Worm (Caenorhabditis elegans): ENCODE results near the gene gars-1.

gars-1 gene

DNA sequence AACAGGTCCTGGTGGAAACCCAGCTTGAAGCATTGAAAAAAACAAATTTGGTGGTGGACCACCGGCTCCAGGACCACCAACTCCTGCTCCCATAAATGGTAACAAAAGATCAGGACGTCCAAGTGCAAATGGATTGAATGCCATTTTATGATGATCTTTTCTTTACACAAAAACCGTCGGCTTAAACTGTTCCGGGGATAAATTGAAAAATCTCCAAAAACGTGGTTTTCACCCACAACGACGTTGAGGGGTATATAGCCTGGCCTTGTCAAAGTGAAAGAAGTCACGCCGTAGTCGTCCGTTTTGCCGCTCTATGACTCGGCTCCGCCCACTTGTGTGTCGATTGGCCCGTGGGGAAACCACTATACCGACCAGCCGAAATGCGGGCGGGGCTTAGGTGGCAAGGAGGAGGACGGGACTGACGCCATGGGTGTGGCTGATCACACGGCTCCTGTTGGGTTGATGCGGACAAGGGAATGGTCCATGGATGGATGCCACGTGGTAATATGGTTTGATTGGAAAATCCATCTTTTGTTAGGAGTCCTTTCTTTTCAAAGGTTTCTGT lies 27.3 kb downstream of the gars-1 start, which contains the start of gene tbx-2 (continued):
- TF ChIP-seq Y105C5A.15 (GFP tag; IDR thresholded peaks at IDR 0.05) (no peak), lin-15B (tag; optimal IDR thresholded peaks at IDR 0.05) (no peak), hmg-1.1 (GFP tag; IDR thresholded peaks at IDR 0.05) (peak; percentile 29; the same call in 1 of the 2 replicates), nhr-48 (tag; optimal IDR thresholded peaks at IDR 0.05) (no peak), hif-1 (tag; optimal IDR thresholded peaks at IDR 0.05) (no peak), mxl-3 (GFP tag; optimal IDR thresholded peaks at IDR 0.05) (peak; percentile 61), attf-4 (tag; optimal IDR thresholded peaks at IDR 0.05) (no peak), F10B5.3 (tag; optimal IDR thresholded peaks at IDR 0.05) (no peak), dve-1 (tag; optimal IDR thresholded peaks at IDR 0.05; ENCODE audit: insufficient read depth) (no peak), lin-1 (GFP tag; IDR thresholded peaks at IDR 0.05) (no peak), F44E2.7 (GFP tag; IDR thresholded peaks at IDR 0.05) (no peak), dpl-1 (GFP tag; optimal IDR thresholded peaks at IDR 0.05) (no peak), set-16 (GFP tag; IDR thresholded peaks at IDR 0.05) (peak; percentile 58), Y75B8A.6 (GFP tag; IDR thresholded peaks at IDR 0.05) (no peak), nhr-76 (tag; optimal IDR thresholded peaks at IDR 0.05) (no peak), nhr-41 (GFP tag; IDR thresholded peaks at IDR 0.05) (no peak), tag-97 (GFP tag; IDR thresholded peaks at IDR 0.05) (no peak), nhr-111 (GFP tag; optimal IDR thresholded peaks at IDR 0.05) (no peak), spr-1 (tag; optimal IDR thresholded peaks at IDR 0.05) (no peak), snpc-1.2 (GFP tag; IDR thresholded peaks at IDR 0.05) (no peak), ceh-32 (tag; optimal IDR thresholded peaks at IDR 0.05; ENCODE audit: poor library complexity) (no peak), dmd-9 (GFP tag; IDR thresholded peaks at IDR 0.05) (no peak), aly-2 (tag; optimal IDR thresholded peaks at IDR 0.05) (no peak), madf-9 (GFP tag; conservative IDR thresholded peaks at IDR 0.05) (no peak), T26A8.4 (GFP tag; IDR thresholded peaks at IDR 0.05) (no peak), mdl-1 (tag; optimal IDR thresholded peaks at IDR 0.05) (peak in 1 of 2 experiments; percentile 13), ZK337.2 (GFP tag; IDR thresholded peaks at IDR 0.05) (no peak), sdz-12 (GFP tag; optimal IDR thresholded peaks at IDR 0.05) (no peak), nhr-11 (tag; optimal IDR thresholded peaks at IDR 0.05) (no peak), aha-1 (tag) (peak; percentile 78), rbr-2 (tag; optimal IDR thresholded peaks at IDR 0.05) (no peak), dmd-8 (GFP tag; IDR thresholded peaks at IDR 0.05) (no peak), D1046.2 (GFP tag; IDR thresholded peaks at IDR 0.05) (no peak), hlh-30 (tag; optimal IDR thresholded peaks at IDR 0.05; ENCODE audit: insufficient read depth) (peak; percentile 54), lim-7 (GFP tag; IDR thresholded peaks at IDR 0.05) (no peak), lir-3 (tag; optimal IDR thresholded peaks at IDR 0.05) (no peak), nhr-102 (tag; optimal IDR thresholded peaks at IDR 0.05) (no peak), php-3 (GFP tag; IDR thresholded peaks at IDR 0.05) (no peak), daf-12 (tag; optimal IDR thresholded peaks at IDR 0.05) (no peak), fkh-10 (GFP tag; optimal IDR thresholded peaks at IDR 0.05) (no peak)

- TF ChIP-seq pqm-1 (tag; optimal IDR thresholded peaks at IDR 0.05) (no peak), hlh-11 (tag; optimal IDR thresholded peaks at IDR 0.05) (peak; percentile 18), lsy-2 (tag; optimal IDR thresholded peaks at IDR 0.05) (peak in 1 of 2 experiments; percentile 24)
Measured at ce11 chrIII:5134506-5134905, 28.9 kb downstream of the gars-1 start.

All from whole organism, L4 larva.